Worm (Caenorhabditis elegans) whole organism, midembryonic: ENCODE measurements around the gene zig-11.

Experiments
- T22C8.4 ChIP-seq: fragments of 200-800 bp; sonication (Bioruptor generic); IDR thresholded peaks from 2 replicates; pipeline ENCODE4 v1.3.6; 2022; ENCODE audit warnings: missing genetic modification characterization, missing compliant biosample characterization
- cog-1 ChIP-seq: sonication (generic microtip); optimal IDR thresholded peaks from 2 replicates; lab custom pipeline; 2016; ENCODE audit warnings: missing genetic modification characterization, missing compliant biosample characterization
- flt-1 ChIP-seq: fragments of 200-800 bp; sonication (Bioruptor generic); IDR thresholded peaks from 2 replicates; pipeline ENCODE4 v1.3.6; 2022; ENCODE audit warnings: missing genetic modification characterization, missing compliant biosample characterization
- med-1 ChIP-seq: sonication (generic microtip); optimal IDR thresholded peaks from 2 replicates; lab custom pipeline; 2017; ENCODE audit warnings: missing genetic modification characterization, mild to moderate bottlenecking, missing compliant biosample characterization, antibody characterized with exemption, missing genetic modification reagents; ENCODE audit not compliant: insufficient read depth
- ref-1 ChIP-seq: fragments of 200-800 bp; sonication (Bioruptor generic); conservative IDR thresholded peaks from 2 replicates; pipeline ENCODE4 v1.3.6; 2022; ENCODE audit warnings: missing genetic modification reagents, missing genetic modification characterization, missing compliant biosample characterization

- TF ChIP-seq cog-1 (tag; lab: Kevin White, UChicago): no peak
- TF ChIP-seq ref-1: no peak
- no peak for TF ChIP-seq T22C8.4 (GFP tag; lab: Robert Waterston, UW)
- TF ChIP-seq med-1 (GFP tag; lab: Kevin White, UChicago): no peak
- no peak for TF ChIP-seq flt-1
Measured at ce11 chrV:1848590-1848989, 44.1 kb downstream of the zig-11 start.
